Fruit fly (Drosophila melanogaster): ENCODE measurements around the gene Imp.
A peak's percentile ranks its signal among the peaks of the same experiment; 100 is the strongest.

Imp gene

DNA sequence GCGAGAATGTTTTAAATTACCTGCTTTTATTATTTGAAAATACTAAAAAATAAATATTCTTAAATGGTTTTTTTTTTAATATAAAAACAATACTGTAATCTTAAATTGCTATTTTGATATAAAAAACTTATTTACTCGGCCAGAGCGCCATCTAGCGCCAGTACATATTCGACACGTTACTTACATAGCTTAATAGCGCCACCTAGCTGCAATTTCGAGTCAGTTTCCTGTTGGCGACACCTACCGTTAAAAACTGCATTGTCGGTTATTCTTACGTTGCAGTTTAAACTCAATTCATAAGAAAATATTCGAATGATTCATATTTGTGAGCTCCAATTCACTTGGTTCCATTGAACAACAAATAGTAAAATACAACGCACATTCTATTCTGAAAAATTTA lies 8.3 kb upstream of the Imp start:
- TF ChIP-seq noc (tag; optimal IDR thresholded peaks at IDR 0.05), result no peak

DNA sequence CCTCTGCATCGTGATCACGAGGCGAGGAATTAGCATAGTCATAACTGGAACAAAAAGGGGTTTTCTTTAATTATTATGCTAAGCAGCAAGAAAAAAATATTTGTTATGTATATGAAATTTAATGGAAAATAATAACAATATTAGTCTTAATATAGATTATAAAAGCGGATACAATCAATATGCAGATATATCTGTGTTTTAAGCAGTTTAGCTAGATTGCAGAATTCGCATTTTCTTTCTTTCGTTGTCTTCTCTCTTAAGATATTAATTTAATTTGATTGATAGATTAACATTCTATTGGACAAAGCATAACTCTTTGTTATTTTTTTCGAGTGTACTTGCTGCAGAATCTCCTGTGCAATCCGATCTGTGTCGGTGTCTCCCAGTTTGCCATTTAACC lies 3.2 kb upstream of the Imp start:
- no peak for TF ChIP-seq noc (tag; optimal IDR thresholded peaks at IDR 0.05)

DNA sequence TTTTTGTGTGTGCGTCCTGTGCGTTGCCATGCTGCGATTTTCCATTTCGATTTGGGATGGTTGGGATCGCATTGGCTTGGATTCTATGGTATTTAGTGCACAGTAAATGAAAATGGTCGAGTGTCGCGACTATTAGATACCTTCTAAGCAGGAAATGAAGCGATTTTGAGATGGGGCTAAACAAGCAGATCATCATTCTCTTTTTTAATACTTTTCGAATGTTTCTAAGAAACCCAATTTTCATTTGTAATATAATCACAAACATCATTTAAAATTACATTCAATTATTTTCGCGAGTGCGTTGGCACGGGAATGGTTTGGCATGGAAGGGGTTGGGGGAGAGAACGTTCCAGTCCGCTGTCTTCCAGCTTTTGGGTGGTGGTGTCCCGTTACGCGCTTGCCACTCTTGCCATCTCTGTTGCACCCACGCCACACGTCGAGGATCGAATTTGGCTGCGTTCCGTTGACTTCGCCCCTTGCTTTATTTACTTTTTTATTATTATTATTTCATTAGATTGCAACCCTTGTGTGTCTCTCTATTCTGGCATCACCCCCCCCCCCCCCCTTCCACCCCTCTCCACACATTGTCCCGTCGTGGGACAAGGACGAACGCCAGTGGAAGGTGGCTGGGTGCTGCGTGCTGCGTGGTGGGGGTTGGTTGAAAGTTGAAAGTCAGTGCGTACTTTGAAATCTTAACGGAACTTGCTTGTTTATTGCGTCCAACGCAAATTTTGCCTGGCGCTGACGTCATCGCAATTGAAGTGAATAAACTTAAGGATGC lies 1.5 kb upstream of the Imp start:
- TF ChIP-seq noc (tag; optimal IDR thresholded peaks at IDR 0.05), result no peak

DNA sequence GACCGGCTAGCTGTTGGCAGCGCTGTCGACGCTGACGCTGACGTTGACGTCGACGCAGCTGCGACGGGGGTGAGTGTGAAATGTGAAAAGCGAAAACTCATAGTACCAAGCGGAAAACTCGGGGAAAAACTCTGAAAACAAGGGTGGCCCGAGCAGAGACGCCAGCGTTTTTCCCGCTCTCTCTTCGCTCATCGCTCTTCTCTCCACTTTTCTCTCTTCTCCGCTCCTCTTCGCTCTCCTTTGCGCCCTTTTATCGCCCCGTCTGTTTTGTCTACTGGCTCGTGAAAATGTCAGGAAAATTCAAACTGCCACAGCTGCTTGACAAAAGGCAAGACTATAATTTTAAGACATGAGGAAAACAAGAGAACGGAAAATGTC lies 647 bp downstream of the Imp start:
- no peak for TF ChIP-seq noc (tag; optimal IDR thresholded peaks at IDR 0.05)

DNA sequence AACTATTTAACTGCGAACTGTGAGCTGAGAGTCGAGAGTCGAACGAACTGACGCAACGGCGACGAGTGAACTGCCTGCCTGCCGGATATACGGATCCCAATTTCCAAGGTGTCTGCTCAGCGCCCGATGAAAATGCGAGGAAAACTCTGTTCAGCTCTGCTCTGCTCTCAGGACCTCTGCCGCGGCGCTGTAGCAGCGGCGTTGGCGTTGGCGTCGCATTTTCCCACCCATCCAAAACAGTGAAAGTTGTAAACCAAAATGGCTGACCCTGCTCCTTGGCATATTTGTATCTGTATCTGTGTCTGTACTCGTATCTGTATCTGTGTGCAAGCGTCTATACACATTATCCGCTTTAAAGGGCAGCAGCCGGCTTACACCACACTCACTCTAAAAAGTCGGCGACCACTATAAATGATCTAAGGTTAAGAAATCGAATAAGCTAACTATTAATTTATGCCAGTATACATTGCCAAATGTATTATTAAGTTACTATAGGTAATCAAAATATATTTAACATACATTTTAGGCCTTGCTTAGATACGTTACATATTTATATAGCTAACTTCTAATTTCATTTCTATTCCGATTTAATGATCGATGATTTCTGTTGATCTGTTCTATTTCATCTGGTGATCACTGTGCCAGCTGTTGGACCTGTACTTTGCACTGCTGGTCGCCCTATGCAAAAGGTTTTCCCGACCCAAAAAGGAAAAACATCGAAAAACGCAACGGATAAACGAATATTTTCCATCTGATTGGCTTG lies 1.2 kb downstream of the Imp start:
- TF ChIP-seq noc (tag; optimal IDR thresholded peaks at IDR 0.05), result peak; percentile 23

DNA sequence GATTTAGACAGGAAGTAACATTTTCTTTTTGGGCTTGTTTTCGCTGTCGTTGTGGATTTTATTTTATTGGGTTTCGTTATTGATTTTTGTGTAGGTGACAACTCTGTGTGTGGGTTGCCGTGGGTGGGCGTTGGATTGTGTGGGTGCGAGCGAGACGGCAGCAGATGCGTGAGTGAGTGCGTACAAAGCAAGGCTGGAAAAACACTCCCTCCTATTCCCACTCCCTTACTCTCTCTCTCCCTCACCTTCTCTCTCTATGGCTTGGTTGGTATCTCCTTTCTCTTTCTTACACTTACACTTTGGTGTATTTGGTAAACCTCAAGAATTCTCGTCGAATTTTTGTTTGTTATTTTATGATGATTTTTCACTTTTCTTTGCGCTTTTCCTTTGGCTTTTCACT lies 2.0 kb downstream of the Imp start:
- no peak for TF ChIP-seq noc (tag; optimal IDR thresholded peaks at IDR 0.05)

DNA sequence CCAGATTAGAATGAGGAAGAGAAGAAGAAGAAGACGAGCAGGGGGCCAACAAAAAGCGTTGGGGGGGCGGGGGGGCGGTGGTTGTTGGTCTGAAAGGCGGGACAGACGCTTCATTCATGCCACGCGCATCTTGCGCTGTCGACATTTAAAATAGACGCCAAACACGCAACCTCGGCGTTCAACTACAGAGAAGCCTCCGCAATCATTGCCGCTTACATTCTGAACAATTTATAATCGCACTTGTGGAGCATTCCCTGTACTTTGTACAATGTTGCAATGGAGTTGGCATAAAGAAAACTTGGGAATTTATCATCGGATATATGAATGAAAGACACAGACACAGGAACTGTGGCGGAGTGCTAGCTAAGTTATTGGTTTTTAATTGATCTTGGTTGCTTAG lies 3.3 kb downstream of the Imp start:
- no peak for TF ChIP-seq noc (tag; optimal IDR thresholded peaks at IDR 0.05)

DNA sequence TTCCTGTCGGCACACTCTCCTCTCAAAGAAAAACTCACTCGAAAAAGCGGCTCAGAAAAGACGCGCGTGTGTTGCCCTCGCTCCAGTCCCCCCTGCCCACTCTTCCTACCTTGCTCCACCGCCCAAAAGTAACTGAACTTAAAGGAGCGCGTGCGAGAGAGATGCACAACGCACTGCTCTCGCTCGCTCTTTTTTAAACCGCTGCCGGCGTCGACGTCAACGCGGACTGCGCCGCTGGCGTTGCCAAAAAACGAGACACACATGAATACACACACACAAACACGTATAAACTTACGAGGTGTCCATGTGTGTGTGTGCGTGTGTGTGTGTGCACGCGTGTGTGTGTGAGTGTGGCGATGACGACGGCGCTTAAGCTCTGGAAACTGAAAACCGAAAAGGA lies 7.2 kb downstream of the Imp start:
- no peak for TF ChIP-seq noc (tag; optimal IDR thresholded peaks at IDR 0.05)

DNA sequence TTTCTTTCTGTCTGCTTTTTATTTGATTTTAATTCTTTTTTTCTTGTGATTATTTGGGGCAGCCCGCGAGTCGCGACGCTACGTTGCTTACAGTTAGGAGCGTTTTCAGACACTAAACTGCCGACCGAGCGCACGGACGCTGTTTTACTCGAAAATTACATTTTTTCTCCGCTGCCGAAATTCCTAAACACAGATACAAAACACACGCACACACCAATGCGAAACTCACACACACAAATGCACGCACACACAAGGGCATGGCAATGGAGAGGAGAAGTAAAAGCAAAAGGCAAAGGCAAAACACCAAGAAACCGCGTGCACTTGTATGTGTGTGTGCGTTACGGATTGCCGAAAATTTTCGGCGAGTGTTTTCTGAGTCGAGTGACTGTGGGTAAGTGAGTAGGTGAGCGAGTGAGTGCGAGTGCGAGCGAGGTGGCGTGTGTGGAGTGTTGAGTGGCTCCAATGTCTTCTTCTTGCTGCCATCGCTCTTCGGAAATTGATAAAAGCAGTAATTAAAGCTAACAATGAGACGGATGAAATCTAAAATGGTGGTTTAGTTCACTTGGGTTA lies 8.5 kb downstream of the Imp start:
- TF ChIP-seq noc (tag; optimal IDR thresholded peaks at IDR 0.05), result peak; percentile 18

DNA sequence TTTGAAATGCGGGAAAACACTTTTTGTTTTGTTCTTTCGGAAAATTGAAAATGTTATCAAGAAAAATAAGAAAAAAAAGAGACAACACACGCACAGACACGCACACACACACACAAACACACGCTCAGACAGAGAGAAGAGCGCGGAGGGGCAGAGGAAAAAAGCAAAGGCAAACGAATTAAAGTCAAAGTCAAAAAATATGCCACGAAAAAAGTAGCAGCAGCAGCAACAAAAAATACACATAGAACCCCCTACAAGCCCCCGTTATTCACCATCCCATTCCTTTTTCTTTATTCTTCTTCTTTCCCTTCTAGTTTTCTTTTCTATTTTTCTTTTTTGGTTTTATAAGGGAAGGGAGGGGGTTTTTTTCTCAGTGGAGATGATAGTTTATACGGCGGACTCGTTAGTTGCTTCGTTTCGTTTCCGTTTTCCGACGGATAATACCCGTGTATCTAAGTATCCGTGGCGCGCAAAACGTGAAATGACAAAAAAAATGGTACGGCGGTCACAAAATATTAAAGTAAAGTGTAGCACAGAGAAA lies 9.2 kb downstream of the Imp start:
- no peak for TF ChIP-seq noc (tag; optimal IDR thresholded peaks at IDR 0.05)

DNA sequence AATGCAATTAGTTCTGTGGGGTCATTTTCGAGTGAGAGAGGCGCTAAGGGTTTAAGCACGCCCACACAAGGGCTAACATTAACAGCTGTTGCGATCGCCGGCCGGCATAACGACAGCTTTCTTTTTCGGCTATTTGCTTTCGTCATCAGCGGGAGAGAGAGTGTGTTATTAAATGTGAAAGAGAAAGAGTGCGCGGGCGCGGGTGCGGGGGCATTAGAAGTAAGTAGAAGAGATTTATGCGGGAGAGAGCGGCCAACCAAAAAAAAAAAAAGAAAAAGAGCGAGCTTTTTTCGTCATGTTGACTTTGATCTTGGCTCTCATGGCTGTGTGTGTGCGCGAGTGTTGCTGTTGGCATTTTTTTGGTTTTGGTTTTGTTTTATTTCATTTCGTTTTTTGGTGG lies 10.0 kb downstream of the Imp start:
- TF ChIP-seq noc (tag; optimal IDR thresholded peaks at IDR 0.05), result no peak

DNA sequence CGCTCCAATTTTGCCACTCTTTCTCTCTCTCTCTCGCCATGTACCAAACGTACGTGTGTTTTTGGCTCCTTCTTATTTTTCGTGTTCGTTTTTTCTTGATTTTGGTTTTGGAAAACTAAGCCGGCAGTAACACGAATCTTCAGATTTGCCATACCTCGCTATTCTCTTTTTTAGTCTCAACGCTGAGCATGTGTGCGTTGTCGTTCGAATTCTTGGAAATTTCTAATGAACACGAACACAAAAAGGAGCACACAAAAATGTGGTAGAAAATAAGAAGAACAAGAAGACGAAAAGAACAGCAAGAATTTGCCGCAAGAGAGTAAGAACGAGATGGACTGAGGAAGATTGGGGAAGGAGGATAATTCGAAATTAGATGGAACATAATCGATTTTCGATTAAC lies 15.4 kb downstream of the Imp start:
- no peak for TF ChIP-seq noc (tag; optimal IDR thresholded peaks at IDR 0.05)

DNA sequence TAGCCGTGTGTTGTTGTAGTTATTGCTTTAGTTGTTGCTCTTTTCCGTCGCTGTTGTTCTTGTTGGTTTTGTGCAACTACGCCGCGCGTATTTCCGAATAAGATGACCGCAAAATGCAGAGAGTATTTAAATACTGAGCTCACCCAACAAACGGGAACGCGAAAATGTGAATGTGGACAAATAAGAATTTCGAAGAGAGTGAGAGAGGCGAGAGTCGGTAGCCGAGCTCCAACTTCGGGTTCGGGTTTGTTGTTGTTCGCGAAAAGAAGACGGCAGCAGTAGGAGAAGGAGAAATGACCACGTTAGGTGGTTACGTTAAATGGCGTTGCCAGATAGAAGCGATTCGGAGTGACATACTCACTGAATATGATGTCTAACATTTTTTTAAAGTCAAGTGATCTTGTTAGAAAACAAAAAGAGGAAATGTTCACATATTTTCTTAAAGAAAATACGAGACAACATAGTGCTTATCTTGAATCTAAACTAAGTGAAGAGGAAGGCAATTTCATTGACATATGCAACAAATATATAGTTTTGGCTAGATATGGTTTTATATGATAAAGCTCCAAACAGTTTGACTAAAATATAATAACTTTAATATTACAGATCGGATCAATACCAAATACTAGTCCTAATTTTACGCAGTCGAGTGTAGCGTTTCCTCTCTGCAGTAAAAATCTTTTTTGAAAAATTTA lies 17.2 kb downstream of the Imp start:
- TF ChIP-seq noc (tag; optimal IDR thresholded peaks at IDR 0.05), result no peak

DNA sequence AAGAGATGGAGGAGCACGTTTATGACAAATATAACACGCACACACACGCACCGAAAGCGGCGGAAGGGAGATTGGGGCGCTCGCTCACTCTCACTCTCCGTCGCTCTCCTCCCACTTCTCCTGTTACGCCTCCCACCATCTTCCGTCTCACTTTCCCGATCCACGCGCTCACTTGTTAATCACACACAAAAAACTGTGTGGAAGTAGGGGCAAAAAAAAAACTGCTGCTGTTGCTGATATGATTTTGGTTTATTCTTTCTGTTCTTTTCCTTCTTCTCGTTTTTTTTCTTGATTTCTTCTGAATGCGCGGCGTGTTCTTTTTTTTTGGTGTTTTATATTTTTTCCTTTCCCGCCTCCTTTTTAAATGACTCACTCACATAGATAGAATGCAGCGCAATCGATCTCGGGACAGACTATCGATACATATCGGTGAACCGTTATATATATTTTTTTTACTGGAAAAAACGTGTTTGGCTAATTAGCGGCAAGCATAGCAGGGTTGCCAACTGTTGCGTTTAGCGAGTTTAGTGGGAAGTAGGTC lies 18.4 kb downstream of the Imp start:
- peak; percentile 62 for TF ChIP-seq noc (tag; optimal IDR thresholded peaks at IDR 0.05)

DNA sequence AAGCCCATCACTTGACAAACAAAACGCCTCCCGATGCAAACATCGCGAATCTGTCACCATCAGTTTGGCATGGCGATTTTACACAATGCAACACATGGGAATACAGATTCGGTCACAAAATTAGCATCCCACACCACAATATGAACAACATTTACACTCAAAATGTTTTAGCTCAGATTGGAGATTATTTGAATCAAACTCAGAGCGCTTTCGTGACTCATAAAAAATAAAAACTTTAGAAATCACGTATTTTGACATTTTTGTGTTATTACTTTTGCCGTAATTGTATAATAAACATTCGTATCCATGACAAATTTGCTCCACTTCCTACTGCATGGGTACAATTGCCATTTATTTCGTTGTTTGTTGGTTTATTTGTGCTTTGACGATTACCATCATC lies 20.0 kb downstream of the Imp start:
- no peak for TF ChIP-seq noc (tag; optimal IDR thresholded peaks at IDR 0.05)
